Worm (Caenorhabditis elegans) whole organism, midembryonic: ENCODE results near the gene nhr-68.

ENCODE experiments used
- T22C8.4 ChIP-seq: fragments of 200-800 bp; sonication (Bioruptor generic); IDR thresholded peaks from 2 replicates; pipeline ENCODE4 v1.3.6; 2022; ENCODE audit warnings: missing genetic modification characterization, missing compliant biosample characterization
- cog-1 ChIP-seq: sonication (generic microtip); optimal IDR thresholded peaks from 2 replicates; lab custom pipeline; 2016; ENCODE audit warnings: missing genetic modification characterization, missing compliant biosample characterization
- flt-1 ChIP-seq: fragments of 200-800 bp; sonication (Bioruptor generic); IDR thresholded peaks from 2 replicates; pipeline ENCODE4 v1.3.6; 2022; ENCODE audit warnings: missing genetic modification characterization, missing compliant biosample characterization
- klf-2 ChIP-seq: fragments of 200-800 bp; sonication (Bioruptor generic); conservative IDR thresholded peaks from 2 replicates; pipeline ENCODE4 v1.3.6; 2022; ENCODE audit warnings: missing genetic modification reagents, missing genetic modification characterization, missing compliant biosample characterization
- med-1 ChIP-seq: sonication (generic microtip); optimal IDR thresholded peaks from 2 replicates; lab custom pipeline; 2017; ENCODE audit warnings: missing genetic modification characterization, mild to moderate bottlenecking, missing compliant biosample characterization, antibody characterized with exemption, missing genetic modification reagents; ENCODE audit not compliant: insufficient read depth
- ref-1 ChIP-seq: fragments of 200-800 bp; sonication (Bioruptor generic); conservative IDR thresholded peaks from 2 replicates; pipeline ENCODE4 v1.3.6; 2022; ENCODE audit warnings: missing genetic modification reagents, missing genetic modification characterization, missing compliant biosample characterization
- tab-1 ChIP-seq: fragments of 200-800 bp; sonication (Bioruptor generic); IDR thresholded peaks from 2 replicates; pipeline ENCODE4 v1.3.6; 2022; ENCODE audit warnings: missing genetic modification characterization, missing compliant biosample characterization
- ztf-23 ChIP-seq: fragments of 200-800 bp; sonication (Bioruptor generic); IDR thresholded peaks from 2 replicates; pipeline ENCODE4 v1.3.6; 2022; ENCODE audit warnings: missing genetic modification reagents, missing genetic modification characterization, missing compliant biosample characterization
- ztf-29 ChIP-seq: fragments of 200-800 bp; sonication (Bioruptor generic); IDR thresholded peaks from 2 replicates; pipeline ENCODE4 v1.3.6; 2022; ENCODE audit warnings: missing genetic modification reagents, missing genetic modification characterization, missing compliant biosample characterization

Gene nhr-68

ce11 chrV:11532535-11532853 lies 40.7 kb upstream of the nhr-68 start:
- TF ChIP-seq ztf-29, result no peak
- TF ChIP-seq ref-1 (GFP tag; lab: Robert Waterston, UW), result no peak
- TF ChIP-seq T22C8.4 (GFP tag; lab: Robert Waterston, UW), result no peak
- TF ChIP-seq flt-1 (GFP tag; lab: Robert Waterston, UW), result no peak
- TF ChIP-seq cog-1 (tag; lab: Kevin White, UChicago), result no peak
- no peak for TF ChIP-seq tab-1 (GFP tag; lab: Robert Waterston, UW)
- TF ChIP-seq klf-2, result no peak
- no peak for TF ChIP-seq ztf-23 (GFP tag; lab: Robert Waterston, UW)
- no peak for TF ChIP-seq med-1 (GFP tag; lab: Kevin White, UChicago)

- TF ChIP-seq ref-1 (GFP tag; lab: Robert Waterston, UW) (no peak), ztf-23 (GFP tag; lab: Robert Waterston, UW) (0 out of 2 replicates have a peak, but pooled peaks have one; percentile 46), T22C8.4 (GFP tag; lab: Robert Waterston, UW) (peak; percentile 11; the same call in 1 of the 2 replicates), tab-1 (GFP tag; lab: Robert Waterston, UW) (no peak), ztf-29 (no peak), cog-1 (tag; lab: Kevin White, UChicago) (no peak), klf-2 (no peak), med-1 (GFP tag; lab: Kevin White, UChicago) (no peak)
These were observed 40.3 kb upstream of the nhr-68 start for ce11 chrV:11532964-11533363.

ce11 chrV:11533365-11533949 lies 39.8 kb upstream of the nhr-68 start:
- no peak for TF ChIP-seq tab-1 (GFP tag; lab: Robert Waterston, UW)
- TF ChIP-seq ztf-29, result no peak
- TF ChIP-seq klf-2, result no peak
- TF ChIP-seq cog-1 (tag; lab: Kevin White, UChicago), result no peak
- TF ChIP-seq T22C8.4 (GFP tag; lab: Robert Waterston, UW), result no peak
- no peak for TF ChIP-seq ref-1 (GFP tag; lab: Robert Waterston, UW)
- TF ChIP-seq ztf-23 (GFP tag; lab: Robert Waterston, UW), result no peak
- TF ChIP-seq flt-1 (GFP tag; lab: Robert Waterston, UW), result no peak
- TF ChIP-seq med-1 (GFP tag; lab: Kevin White, UChicago), result no peak

ce11 chrV:11534495-11535189 lies 38.6 kb upstream of the nhr-68 start:
- no peak for TF ChIP-seq med-1 (GFP tag; lab: Kevin White, UChicago)
- no peak for TF ChIP-seq T22C8.4 (GFP tag; lab: Robert Waterston, UW)
- no peak for TF ChIP-seq klf-2
- no peak for TF ChIP-seq flt-1 (GFP tag; lab: Robert Waterston, UW)
- TF ChIP-seq ztf-23 (GFP tag; lab: Robert Waterston, UW), result no peak
- no peak for TF ChIP-seq ztf-29
- TF ChIP-seq tab-1 (GFP tag; lab: Robert Waterston, UW), result no peak
- no peak for TF ChIP-seq cog-1 (tag; lab: Kevin White, UChicago)
- TF ChIP-seq ref-1 (GFP tag; lab: Robert Waterston, UW), result no peak

ce11 chrV:11535504-11536062 lies 37.7 kb upstream of the nhr-68 start:
- TF ChIP-seq ztf-23 (GFP tag; lab: Robert Waterston, UW) (no peak), cog-1 (tag; lab: Kevin White, UChicago) (no peak), klf-2 (no peak), tab-1 (GFP tag; lab: Robert Waterston, UW) (no peak), ref-1 (GFP tag; lab: Robert Waterston, UW) (no peak), T22C8.4 (GFP tag; lab: Robert Waterston, UW) (no peak), ztf-29 (no peak), flt-1 (GFP tag; lab: Robert Waterston, UW) (no peak), med-1 (GFP tag; lab: Kevin White, UChicago) (no peak)

- TF ChIP-seq cog-1 (tag; lab: Kevin White, UChicago) (no peak), tab-1 (GFP tag; lab: Robert Waterston, UW) (no peak), med-1 (GFP tag; lab: Kevin White, UChicago) (no peak), klf-2 (no peak), ref-1 (GFP tag; lab: Robert Waterston, UW) (no peak), ztf-29 (no peak), T22C8.4 (GFP tag; lab: Robert Waterston, UW) (no peak), ztf-23 (GFP tag; lab: Robert Waterston, UW) (no peak), flt-1 (GFP tag; lab: Robert Waterston, UW) (no peak)
These were observed 36.6 kb upstream of the nhr-68 start for ce11 chrV:11536667-11537066.

- no peak for TF ChIP-seq T22C8.4 (GFP tag; lab: Robert Waterston, UW)
- TF ChIP-seq ztf-29, result no peak
- no peak for TF ChIP-seq klf-2
- no peak for TF ChIP-seq flt-1 (GFP tag; lab: Robert Waterston, UW)
- TF ChIP-seq tab-1 (GFP tag; lab: Robert Waterston, UW), result no peak
These were observed 33.7 kb upstream of the nhr-68 start for ce11 chrV:11539502-11539901.

ce11 chrV:11541284-11541683 lies 32.0 kb upstream of the nhr-68 start:
- TF ChIP-seq klf-2 (no peak), ztf-29 (no peak), T22C8.4 (GFP tag; lab: Robert Waterston, UW) (no peak), tab-1 (GFP tag; lab: Robert Waterston, UW) (no peak), ref-1 (GFP tag; lab: Robert Waterston, UW) (no peak), ztf-23 (GFP tag; lab: Robert Waterston, UW) (0 out of 2 replicates have a peak, but pooled peaks have one; percentile 29), flt-1 (GFP tag; lab: Robert Waterston, UW) (peak; percentile 33; the same call in 1 of the 2 replicates)

- TF ChIP-seq cog-1 (tag; lab: Kevin White, UChicago) (no peak), tab-1 (GFP tag; lab: Robert Waterston, UW) (no peak), med-1 (GFP tag; lab: Kevin White, UChicago) (no peak), ztf-23 (GFP tag; lab: Robert Waterston, UW) (no peak), flt-1 (GFP tag; lab: Robert Waterston, UW) (no peak), klf-2 (no peak), ztf-29 (no peak), ref-1 (GFP tag; lab: Robert Waterston, UW) (no peak), T22C8.4 (GFP tag; lab: Robert Waterston, UW) (no peak)
These were observed 29.7 kb upstream of the nhr-68 start, which contains the start of gene F38B7.2 for ce11 chrV:11543564-11543963. F38B7.2 (plus strand) TSS chrV:11543963.
